Worm (Caenorhabditis elegans) whole organism, midembryonic: ENCODE results near the gene rps-16.
A peak's percentile ranks its signal among the peaks of the same experiment; 100 is the strongest.

Experiments used
- T22C8.4 ChIP-seq: fragments of 200-800 bp; sonication (Bioruptor generic); IDR thresholded peaks from 2 replicates; pipeline ENCODE4 v1.3.6; 2022; ENCODE audit warnings: missing genetic modification characterization, missing compliant biosample characterization
- cog-1 ChIP-seq: sonication (generic microtip); optimal IDR thresholded peaks from 2 replicates; lab custom pipeline; 2016; ENCODE audit warnings: missing genetic modification characterization, missing compliant biosample characterization
- flt-1 ChIP-seq: fragments of 200-800 bp; sonication (Bioruptor generic); IDR thresholded peaks from 2 replicates; pipeline ENCODE4 v1.3.6; 2022; ENCODE audit warnings: missing genetic modification characterization, missing compliant biosample characterization
- klf-2 ChIP-seq: fragments of 200-800 bp; sonication (Bioruptor generic); conservative IDR thresholded peaks from 2 replicates; pipeline ENCODE4 v1.3.6; 2022; ENCODE audit warnings: missing genetic modification reagents, missing genetic modification characterization, missing compliant biosample characterization
- med-1 ChIP-seq: sonication (generic microtip); optimal IDR thresholded peaks from 2 replicates; lab custom pipeline; 2017; ENCODE audit warnings: missing genetic modification characterization, mild to moderate bottlenecking, missing compliant biosample characterization, antibody characterized with exemption, missing genetic modification reagents; ENCODE audit not compliant: insufficient read depth
- ref-1 ChIP-seq: fragments of 200-800 bp; sonication (Bioruptor generic); conservative IDR thresholded peaks from 2 replicates; pipeline ENCODE4 v1.3.6; 2022; ENCODE audit warnings: missing genetic modification reagents, missing genetic modification characterization, missing compliant biosample characterization
- tab-1 ChIP-seq: fragments of 200-800 bp; sonication (Bioruptor generic); IDR thresholded peaks from 2 replicates; pipeline ENCODE4 v1.3.6; 2022; ENCODE audit warnings: missing genetic modification characterization, missing compliant biosample characterization
- ztf-23 ChIP-seq: fragments of 200-800 bp; sonication (Bioruptor generic); IDR thresholded peaks from 2 replicates; pipeline ENCODE4 v1.3.6; 2022; ENCODE audit warnings: missing genetic modification reagents, missing genetic modification characterization, missing compliant biosample characterization
- ztf-29 ChIP-seq: fragments of 200-800 bp; sonication (Bioruptor generic); IDR thresholded peaks from 2 replicates; pipeline ENCODE4 v1.3.6; 2022; ENCODE audit warnings: missing genetic modification reagents, missing genetic modification characterization, missing compliant biosample characterization

Gene rps-16

ce11 chrV:15014164-15014563 is 13.8 kb upstream of the rps-16 start, which contains the start of gene obr-2:
obr-2 (minus strand) TSS chrV:15014264.
- TF ChIP-seq tab-1 (GFP tag; lab: Robert Waterston, UW) (no peak), flt-1 (no peak), T22C8.4 (GFP tag; lab: Robert Waterston, UW) (no peak), klf-2 (GFP tag; lab: Robert Waterston, UW) (no peak), ztf-29 (GFP tag; lab: Robert Waterston, UW) (no peak), med-1 (GFP tag; lab: Kevin White, UChicago) (no peak), cog-1 (tag; lab: Kevin White, UChicago) (no peak), ref-1 (GFP tag; lab: Robert Waterston, UW) (no peak)

- TF ChIP-seq tab-1 (GFP tag; lab: Robert Waterston, UW) (no peak), med-1 (GFP tag; lab: Kevin White, UChicago) (no peak), ztf-29 (GFP tag; lab: Robert Waterston, UW) (no peak), ref-1 (GFP tag; lab: Robert Waterston, UW) (no peak), klf-2 (GFP tag; lab: Robert Waterston, UW) (no peak), T22C8.4 (GFP tag; lab: Robert Waterston, UW) (no peak), flt-1 (no peak), cog-1 (tag; lab: Kevin White, UChicago) (no peak), ztf-23 (GFP tag; lab: Robert Waterston, UW) (no peak)
Measured at ce11 chrV:15013328-15013727, 13.0 kb upstream of the rps-16 start.

ce11 chrV:15012542-15013301 is 12.4 kb upstream of the rps-16 start:
- TF ChIP-seq med-1 (GFP tag; lab: Kevin White, UChicago) (no peak), klf-2 (GFP tag; lab: Robert Waterston, UW) (no peak), ref-1 (GFP tag; lab: Robert Waterston, UW) (no peak), flt-1 (no peak), T22C8.4 (GFP tag; lab: Robert Waterston, UW) (no peak), tab-1 (GFP tag; lab: Robert Waterston, UW) (no peak), ztf-23 (GFP tag; lab: Robert Waterston, UW) (no peak), ztf-29 (GFP tag; lab: Robert Waterston, UW) (no peak), cog-1 (tag; lab: Kevin White, UChicago) (no peak)

ce11 chrV:15011560-15011959 is 11.2 kb upstream of the rps-16 start, which contains the start of gene nmr-2:
nmr-2 (minus strand) TSS chrV:15011660.
- TF ChIP-seq ref-1 (GFP tag; lab: Robert Waterston, UW), result no peak
- no peak for TF ChIP-seq ztf-23 (GFP tag; lab: Robert Waterston, UW)
- no peak for TF ChIP-seq klf-2 (GFP tag; lab: Robert Waterston, UW)
- no peak for TF ChIP-seq tab-1 (GFP tag; lab: Robert Waterston, UW)
- TF ChIP-seq flt-1, result no peak
- TF ChIP-seq cog-1 (tag; lab: Kevin White, UChicago), result no peak
- TF ChIP-seq ztf-29 (GFP tag; lab: Robert Waterston, UW), result no peak
- TF ChIP-seq T22C8.4 (GFP tag; lab: Robert Waterston, UW), result no peak

- TF ChIP-seq klf-2 (GFP tag; lab: Robert Waterston, UW), result no peak
- no peak for TF ChIP-seq T22C8.4 (GFP tag; lab: Robert Waterston, UW)
- TF ChIP-seq ref-1 (GFP tag; lab: Robert Waterston, UW), result no peak
- TF ChIP-seq med-1 (GFP tag; lab: Kevin White, UChicago), result no peak
- TF ChIP-seq tab-1 (GFP tag; lab: Robert Waterston, UW), result no peak
- TF ChIP-seq ztf-23 (GFP tag; lab: Robert Waterston, UW), result no peak
- TF ChIP-seq ztf-29 (GFP tag; lab: Robert Waterston, UW), result no peak
- TF ChIP-seq flt-1, result no peak
- TF ChIP-seq cog-1 (tag; lab: Kevin White, UChicago), result no peak
Measured at ce11 chrV:15004800-15005199, 4.5 kb upstream of the rps-16 start, which contains the start of gene hrde-2. hrde-2 (plus strand) TSS chrV:15005100.

- TF ChIP-seq ztf-23 (GFP tag; lab: Robert Waterston, UW), result peak; percentile 72
- TF ChIP-seq klf-2 (GFP tag; lab: Robert Waterston, UW), result 0 out of 2 replicates have a peak, but pooled peaks have one; percentile 38
- peak; percentile 93 for TF ChIP-seq cog-1 (tag; lab: Kevin White, UChicago)
- 0 out of 2 replicates have a peak, but pooled peaks have one; percentile 26 for TF ChIP-seq ztf-29 (GFP tag; lab: Robert Waterston, UW)
- no peak for TF ChIP-seq tab-1 (GFP tag; lab: Robert Waterston, UW)
- TF ChIP-seq ref-1 (GFP tag; lab: Robert Waterston, UW), result 0 out of 2 replicates have a peak, but pooled peaks have one; percentile 31
- TF ChIP-seq med-1 (GFP tag; lab: Kevin White, UChicago), result no peak
- peak; percentile 73 for TF ChIP-seq T22C8.4 (GFP tag; lab: Robert Waterston, UW)
- peak; percentile 82 for TF ChIP-seq flt-1
Measured at ce11 chrV:15002184-15002690, 1.9 kb upstream of the rps-16 start, which contains the start of the genes fib-1 and mut-15. fib-1 (minus strand) TSS chrV:15002223. mut-15 (plus strand) TSS chrV:15002543.

- TF ChIP-seq cog-1 (tag; lab: Kevin White, UChicago) (no peak), ref-1 (GFP tag; lab: Robert Waterston, UW) (no peak), med-1 (GFP tag; lab: Kevin White, UChicago) (no peak), flt-1 (no peak), tab-1 (GFP tag; lab: Robert Waterston, UW) (no peak), ztf-29 (GFP tag; lab: Robert Waterston, UW) (no peak), klf-2 (GFP tag; lab: Robert Waterston, UW) (no peak), T22C8.4 (GFP tag; lab: Robert Waterston, UW) (no peak), ztf-23 (GFP tag; lab: Robert Waterston, UW) (no peak)
Measured at ce11 chrV:15001536-15001935, 1.2 kb upstream of the rps-16 start.

ce11 chrV:14999485-15000023 is 787 bp downstream of the rps-16 start, which contains the start of gene T01C3.11:
T01C3.11 (plus strand) TSS chrV:14999535.
- TF ChIP-seq ref-1 (GFP tag; lab: Robert Waterston, UW), result no peak
- no peak for TF ChIP-seq ztf-29 (GFP tag; lab: Robert Waterston, UW)
- no peak for TF ChIP-seq tab-1 (GFP tag; lab: Robert Waterston, UW)
- no peak for TF ChIP-seq med-1 (GFP tag; lab: Kevin White, UChicago)
- no peak for TF ChIP-seq ztf-23 (GFP tag; lab: Robert Waterston, UW)
- no peak for TF ChIP-seq klf-2 (GFP tag; lab: Robert Waterston, UW)
- TF ChIP-seq T22C8.4 (GFP tag; lab: Robert Waterston, UW), result no peak
- no peak for TF ChIP-seq flt-1
- no peak for TF ChIP-seq cog-1 (tag; lab: Kevin White, UChicago)
